Fruit fly (Drosophila melanogaster): ENCODE data around the gene CG34302.

The CG34302 gene

dm6 chr3R:9800644-9801330 is 22.8 kb downstream of the CG34302 start, which contains the start of the genes CG9467 and CG8526 (continued):
- TF ChIP-seq YL-1 (GFP tag; optimal IDR thresholded peaks at IDR 0.05) = peak; percentile 74
- TF ChIP-seq CG6272 (GFP tag; IDR thresholded peaks at IDR 0.05) = peak; percentile 68
- no peak for TF ChIP-seq corto (GFP tag; optimal IDR thresholded peaks at IDR 0.05)
- TF ChIP-seq CG9215 (GFP tag; IDR thresholded peaks at IDR 0.05) = peak; percentile 78
- peak; percentile 47 for TF ChIP-seq CG33557 (GFP tag; optimal IDR thresholded peaks at IDR 0.05)
- peak; percentile 50; the same call in 1 of the 3 replicates for TF ChIP-seq CG34422 (GFP tag; IDR thresholded peaks at IDR 0.05)
- peak; percentile 33 for TF ChIP-seq CG4854 (GFP tag; optimal IDR thresholded peaks at IDR 0.05)
- peak; percentile 15 for TF ChIP-seq pum (GFP tag; optimal IDR thresholded peaks at IDR 0.05)
- no peak for TF ChIP-seq so (GFP tag; IDR thresholded peaks at IDR 0.05)
- peak; percentile 56 for TF ChIP-seq CG18619 (GFP tag; optimal IDR thresholded peaks at IDR 0.05)
- no peak for TF ChIP-seq her (GFP tag; optimal IDR thresholded peaks at IDR 0.05)
- peak; percentile 41; the same call in 1 of the 2 replicates for TF ChIP-seq HLH3B (GFP tag; IDR thresholded peaks at IDR 0.05)
- no peak for TF ChIP-seq psq (GFP tag; optimal IDR thresholded peaks at IDR 0.05)
- TF ChIP-seq crc (GFP tag; optimal IDR thresholded peaks at IDR 0.05) = no peak
- TF ChIP-seq CG6175 (GFP tag; IDR thresholded peaks at IDR 0.05) = no peak
- peak in 1 of 2 experiments; percentile 15 for TF ChIP-seq crp (GFP tag; optimal IDR thresholded peaks at IDR 0.05)
- TF ChIP-seq gsb (GFP tag; IDR thresholded peaks at IDR 0.05) = no peak
- TF ChIP-seq stwl (tag; optimal IDR thresholded peaks at IDR 0.05) = peak; percentile 66
- peak; percentile 51 for TF ChIP-seq CG8765 (GFP tag; IDR thresholded peaks at IDR 0.05)
- TF ChIP-seq CG16813 (GFP tag; IDR thresholded peaks at IDR 0.05; ENCODE audit: partially characterized antibody) = peak; percentile 81
- TF ChIP-seq CG8388 (GFP tag; optimal IDR thresholded peaks at IDR 0.05) = peak; percentile 68
- peak; percentile 38 for TF ChIP-seq CG3407 (GFP tag; optimal IDR thresholded peaks at IDR 0.05)
- peak; percentile 30 for TF ChIP-seq HLH54F (GFP tag; optimal IDR thresholded peaks at IDR 0.05)
- peak; percentile 69 for TF ChIP-seq Aef1 (GFP tag; IDR thresholded peaks at IDR 0.05)
- peak; percentile 49 for TF ChIP-seq bab2 (GFP tag; optimal IDR thresholded peaks at IDR 0.05)
- TF ChIP-seq ken (GFP tag; IDR thresholded peaks at IDR 0.05) = peak; percentile 35; the same call in 1 of the 3 replicates
- no peak for TF ChIP-seq CG17912 (GFP tag; optimal IDR thresholded peaks at IDR 0.05)
- TF ChIP-seq Sry-δ (GFP tag; optimal IDR thresholded peaks at IDR 0.05) = peak; percentile 88
- peak; percentile 29 for TF ChIP-seq trh (GFP tag; optimal IDR thresholded peaks at IDR 0.05)
- peak; percentile 73 for TF ChIP-seq vnd (GFP tag; IDR thresholded peaks at IDR 0.05; ENCODE audit: partially characterized antibody)
- peak; percentile 69 for TF ChIP-seq Ssrp (tag; optimal IDR thresholded peaks at IDR 0.05)
- peak; percentile 87 for TF ChIP-seq CG17361 (GFP tag; IDR thresholded peaks at IDR 0.05)
- TF ChIP-seq insv (GFP tag; optimal IDR thresholded peaks at IDR 0.05) = peak in 1 of 2 experiments; percentile 37
- peak; percentile 50 for TF ChIP-seq D19B (GFP tag; optimal IDR thresholded peaks at IDR 0.05)
- no peak; the same call in 1 of the 2 replicates for TF ChIP-seq tna (GFP tag; IDR thresholded peaks at IDR 0.05; ENCODE audit: partially characterized antibody)
- TF ChIP-seq dm (GFP tag; optimal IDR thresholded peaks at IDR 0.05) = no peak
- TF ChIP-seq CG11085 (GFP tag; IDR thresholded peaks at IDR 0.05) = 0 out of 2 replicates have a peak, but pooled peaks have one; percentile 52
- TF ChIP-seq CG3847 (GFP tag; IDR thresholded peaks at IDR 0.05) = peak; percentile 77
- TF ChIP-seq pzg (GFP tag; optimal IDR thresholded peaks at IDR 0.05) = peak; percentile 58
- no peak for TF ChIP-seq CG5180 (GFP tag; optimal IDR thresholded peaks at IDR 0.05)
- TF ChIP-seq pfk (GFP tag; optimal IDR thresholded peaks at IDR 0.05) = no peak
- no peak for TF ChIP-seq gcm2 (GFP tag; optimal IDR thresholded peaks at IDR 0.05)
- TF ChIP-seq CG17328 (GFP tag; IDR thresholded peaks at IDR 0.05) = no peak
- peak; percentile 82 for TF ChIP-seq CG12391 (tag; optimal IDR thresholded peaks at IDR 0.05)
- TF ChIP-seq fd96Cb (tag; optimal IDR thresholded peaks at IDR 0.05) = peak; percentile 36
- peak; percentile 35 for TF ChIP-seq Six4 (GFP tag; optimal IDR thresholded peaks at IDR 0.05)
- 0 out of 2 replicates have a peak, but pooled peaks have one; percentile 29 for TF ChIP-seq sna (GFP tag; IDR thresholded peaks at IDR 0.05; ENCODE audit: partially characterized antibody)
- peak; percentile 77 for TF ChIP-seq CG2116 (GFP tag; optimal IDR thresholded peaks at IDR 0.05)
- TF ChIP-seq mld (GFP tag; IDR thresholded peaks at IDR 0.05; ENCODE audit: partially characterized antibody) = peak; percentile 23; the same call in 1 of the 3 replicates

Measured in whole organism, embryonic.